Fruit fly (Drosophila melanogaster) S2 (cell line): ENCODE results near the gene InR.

Experiments
- CG8478 ChIP-seq: fragments of >200 bp; optimal IDR thresholded peaks from 2 replicates; lab custom pipeline; 2018
- CTCF ChIP-seq, 2 experiments: fragments of >200 bp; optimal IDR thresholded peaks; 2 replicates each; lab custom pipeline; 2018

dm6 chr3R:21662501-21663007 lies 43.4 kb upstream of the InR start, which contains the start of gene Archease:
- TF ChIP-seq CG8478 (lab: Kevin White, UChicago): no peak
- TF ChIP-seq CTCF (optimal IDR thresholded peaks at IDR 0.05; lab: Kevin White, UChicago): no peak
